Worm (Caenorhabditis elegans): ENCODE data around the gene num-1.

DNA sequence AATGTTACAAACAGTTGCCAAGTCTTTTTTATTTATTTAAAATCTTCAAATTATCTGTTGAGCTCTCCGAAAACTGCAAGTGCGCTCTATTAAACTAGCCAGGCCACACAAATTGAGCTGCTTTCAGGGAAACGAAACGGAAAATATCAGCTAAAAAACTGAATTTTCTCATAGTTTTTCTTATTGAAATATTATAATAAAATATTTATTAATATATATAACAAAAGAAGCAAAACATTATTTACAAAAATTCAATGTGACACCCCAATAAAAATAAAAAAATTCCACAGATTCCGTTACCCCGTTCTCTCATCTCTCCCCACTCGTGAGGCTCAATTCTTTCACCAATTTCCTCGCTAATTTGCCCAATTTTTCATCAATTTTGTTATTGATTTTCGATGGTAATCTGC is 2.9 kb downstream of the num-1 start:
- no peak for TF ChIP-seq B0261.1 (tag; optimal IDR thresholded peaks at IDR 0.05)
- TF ChIP-seq zfh-2 (GFP tag; conservative IDR thresholded peaks at IDR 0.05): no peak
